Worm (Caenorhabditis elegans) whole organism, L3 larva: ENCODE measurements around the gene clec-75.

Source experiments
- R02D3.7 ChIP-seq: fragments of 150-350 bp; optimal IDR thresholded peaks from 2 replicates; lab custom pipeline; 2014; ENCODE audit warnings: missing biosample characterization, missing genetic modification characterization
- ceh-16 ChIP-seq: sonication (generic microtip); optimal IDR thresholded peaks from 2 replicates; lab custom pipeline; 2017; ENCODE audit warnings: missing biosample characterization, missing genetic modification characterization
- elt-1 ChIP-seq: fragments of 150-350 bp; optimal IDR thresholded peaks from 2 replicates; lab custom pipeline; 2014; ENCODE audit warnings: missing biosample characterization, missing genetic modification characterization
- jun-1 ChIP-seq: fragments of 150-350 bp; optimal IDR thresholded peaks from 2 replicates; lab custom pipeline; 2014; ENCODE audit warnings: missing biosample characterization, missing genetic modification reagents, missing genetic modification characterization
- lin-15B ChIP-seq: fragments of 150-350 bp; optimal IDR thresholded peaks from 2 replicates; lab custom pipeline; 2014; ENCODE audit warnings: missing biosample characterization, missing genetic modification characterization
- nfya-1 ChIP-seq: sonication (generic microtip); optimal IDR thresholded peaks from 2 replicates; lab custom pipeline; 2017; ENCODE audit warnings: missing genetic modification characterization, mild to moderate bottlenecking, missing compliant biosample characterization, antibody characterized with exemption, moderate library complexity; ENCODE audit not compliant: insufficient read depth
- nhr-11 ChIP-seq: fragments of 150-350 bp; optimal IDR thresholded peaks from 2 replicates; lab custom pipeline; 2014; ENCODE audit warnings: missing biosample characterization, missing genetic modification characterization
- nhr-12 ChIP-seq: fragments of 150-350 bp; optimal IDR thresholded peaks from 2 replicates; lab custom pipeline; 2014; ENCODE audit warnings: missing biosample characterization, missing genetic modification characterization
- nhr-237 ChIP-seq: fragments of 150-350 bp; optimal IDR thresholded peaks from 2 replicates; lab custom pipeline; 2014; ENCODE audit warnings: missing biosample characterization, missing genetic modification characterization
- nhr-77 ChIP-seq: fragments of 150-350 bp; optimal IDR thresholded peaks from 2 replicates; lab custom pipeline; 2014; ENCODE audit warnings: missing biosample characterization, missing genetic modification characterization
- pha-4 ChIP-seq: fragments of 150-350 bp; optimal IDR thresholded peaks from 2 replicates; lab custom pipeline; 2014; ENCODE audit warnings: missing biosample characterization, missing genetic modification reagents, missing genetic modification characterization
- skn-1 ChIP-seq: fragments of 150-350 bp; optimal IDR thresholded peaks from 2 replicates; lab custom pipeline; 2014; ENCODE audit warnings: missing biosample characterization, missing genetic modification characterization
- snpc-4 ChIP-seq: fragments of 150-350 bp; optimal IDR thresholded peaks from 2 replicates; lab custom pipeline; 2014; ENCODE audit warnings: missing biosample characterization, missing genetic modification characterization
- unc-39 ChIP-seq: sonication (generic microtip); optimal IDR thresholded peaks from 4 replicates; lab custom pipeline; 2017; ENCODE audit warnings: missing biosample characterization, missing genetic modification characterization

ce11 chrIV:3960396-3960795 is at the start of gene clec-75:
- TF ChIP-seq nhr-237 (tag; lab: Kevin White, UChicago) (no peak), lin-15B (no peak), elt-1 (tag; lab: Kevin White, UChicago) (no peak), nfya-1 (tag; lab: Kevin White, UChicago) (no peak), unc-39 (tag; lab: Kevin White, UChicago) (no peak), pha-4 (no peak), ceh-16 (no peak), nhr-12 (tag; lab: Kevin White, UChicago) (no peak), skn-1 (tag; lab: Kevin White, UChicago) (no peak), nhr-11 (tag; lab: Kevin White, UChicago) (no peak), nhr-77 (tag; lab: Kevin White, UChicago) (no peak), R02D3.7 (tag; lab: Kevin White, UChicago) (no peak), jun-1 (tag; lab: Kevin White, UChicago) (peak; percentile 20), snpc-4 (tag; lab: Kevin White, UChicago) (no peak)
